Fruit fly (Drosophila melanogaster): ENCODE results near the gene LanA.
A peak's percentile ranks its signal among the peaks of the same experiment; 100 is the strongest.

LanA gene

dm6 chr3L:6263896-6264841, 46.3 kb upstream of the LanA start (continued):
- no peak for TF ChIP-seq CG7556 (GFP tag; optimal IDR thresholded peaks at IDR 0.05)
- TF ChIP-seq zf30C (GFP tag; optimal IDR thresholded peaks at IDR 0.05) = no peak
- no peak for TF ChIP-seq fru (optimal IDR thresholded peaks at IDR 0.05)
- TF ChIP-seq CG17361 (GFP tag; IDR thresholded peaks at IDR 0.05) = peak; percentile 55; the same call in 2 of the 3 replicates
- TF ChIP-seq jumu (GFP tag; optimal IDR thresholded peaks at IDR 0.05) = no peak
- peak; percentile 14 for TF ChIP-seq MTF-1 (GFP tag; optimal IDR thresholded peaks at IDR 0.05; ENCODE audit: borderline replicate concordance)
- TF ChIP-seq so (GFP tag; IDR thresholded peaks at IDR 0.05) = no peak
- TF ChIP-seq CG15011 (GFP tag; optimal IDR thresholded peaks at IDR 0.05) = no peak
- peak; percentile 70 for TF ChIP-seq Ptx1 (GFP tag; IDR thresholded peaks at IDR 0.05)
- TF ChIP-seq CG5180 (GFP tag; optimal IDR thresholded peaks at IDR 0.05) = no peak
- peak; percentile 2 for TF ChIP-seq NC2α (GFP tag; optimal IDR thresholded peaks at IDR 0.05)
- peak; percentile 35; the same call in 1 of the 3 replicates for TF ChIP-seq Aef1 (GFP tag; IDR thresholded peaks at IDR 0.05)
- peak; percentile 64 for TF ChIP-seq CG9932 (GFP tag; IDR thresholded peaks at IDR 0.05)
- no peak for TF ChIP-seq grn (GFP tag; optimal IDR thresholded peaks at IDR 0.05)
- no peak for TF ChIP-seq dati (GFP tag; IDR thresholded peaks at IDR 0.05)
- TF ChIP-seq CG12104 (GFP tag; optimal IDR thresholded peaks at IDR 0.05) = no peak
- TF ChIP-seq Xbp1 (GFP tag; optimal IDR thresholded peaks at IDR 0.05) = peak; percentile 79
- no peak for TF ChIP-seq kah (GFP tag; optimal IDR thresholded peaks at IDR 0.05)
- TF ChIP-seq C15 (GFP tag; IDR thresholded peaks at IDR 0.05) = no peak
- TF ChIP-seq bbx (GFP tag; IDR thresholded peaks at IDR 0.05; ENCODE audit: partially characterized antibody) = no peak
- peak; percentile 8 for TF ChIP-seq shn (GFP tag; optimal IDR thresholded peaks at IDR 0.05)
- TF ChIP-seq Rfx (GFP tag; IDR thresholded peaks at IDR 0.05) = peak; percentile 81
- peak; percentile 68; the same call in 1 of the 3 replicates for TF ChIP-seq ci (GFP tag; IDR thresholded peaks at IDR 0.05)
- TF ChIP-seq Lhr (GFP tag; optimal IDR thresholded peaks at IDR 0.05) = peak; percentile 46
- TF ChIP-seq NfI (GFP tag; optimal IDR thresholded peaks at IDR 0.05) = peak; percentile 58
- TF ChIP-seq CG33557 (GFP tag; optimal IDR thresholded peaks at IDR 0.05) = no peak
- no peak for TF ChIP-seq crc (GFP tag; optimal IDR thresholded peaks at IDR 0.05)
- peak; percentile 9 for TF ChIP-seq ATbp (GFP tag; optimal IDR thresholded peaks at IDR 0.05)
- TF ChIP-seq Ets65A (GFP tag) = peak; percentile 97
- TF ChIP-seq CG6791 (GFP tag; IDR thresholded peaks at IDR 0.05; ENCODE audit: partially characterized antibody) = peak; percentile 55; the same call in 1 of the 3 replicates
- peak; percentile 40 for TF ChIP-seq Fer3 (tag; optimal IDR thresholded peaks at IDR 0.05)
- no peak for TF ChIP-seq pho (GFP tag; optimal IDR thresholded peaks at IDR 0.05)
- TF ChIP-seq CG8281 (tag; optimal IDR thresholded peaks at IDR 0.05) = no peak
- TF ChIP-seq fd3F (GFP tag; optimal IDR thresholded peaks at IDR 0.05) = peak; percentile 13
- no peak for TF ChIP-seq z (GFP tag; IDR thresholded peaks at IDR 0.05)
- peak; percentile 64 for TF ChIP-seq lilli (GFP tag; optimal IDR thresholded peaks at IDR 0.05)
- peak; percentile 13 for TF ChIP-seq maf-S (GFP tag; optimal IDR thresholded peaks at IDR 0.05)
- peak; percentile 21 for TF ChIP-seq CG4424 (GFP tag; optimal IDR thresholded peaks at IDR 0.05)
- peak; percentile 3 for TF ChIP-seq gsb-n (tag; optimal IDR thresholded peaks at IDR 0.05)
- 0 out of 3 replicates have a peak, but pooled peaks have one; percentile 25 for TF ChIP-seq vnd (GFP tag; IDR thresholded peaks at IDR 0.05; ENCODE audit: partially characterized antibody)
- TF ChIP-seq Six4 (GFP tag; optimal IDR thresholded peaks at IDR 0.05) = no peak
- TF ChIP-seq Meics (GFP tag; optimal IDR thresholded peaks at IDR 0.05) = peak; percentile 45
- peak; percentile 40; the same call in 1 of the 2 replicates for TF ChIP-seq lmd (GFP tag; IDR thresholded peaks at IDR 0.05)
- peak; percentile 65 for TF ChIP-seq CG2712 (tag; optimal IDR thresholded peaks at IDR 0.05)
- peak; percentile 18; the same call in 1 of the 3 replicates for TF ChIP-seq CG34422 (GFP tag; IDR thresholded peaks at IDR 0.05)
- no peak for TF ChIP-seq CG16863 (GFP tag; optimal IDR thresholded peaks at IDR 0.05)
- TF ChIP-seq fd64A (GFP tag; optimal IDR thresholded peaks at IDR 0.05) = no peak
- TF ChIP-seq CG15601 (tag; optimal IDR thresholded peaks at IDR 0.05) = peak; percentile 9
- peak; percentile 43 for TF ChIP-seq disco-r (GFP tag; optimal IDR thresholded peaks at IDR 0.05)
